ENCODE assay signal across 3 fruit fly cellular contexts in the genomic region with DNA sequence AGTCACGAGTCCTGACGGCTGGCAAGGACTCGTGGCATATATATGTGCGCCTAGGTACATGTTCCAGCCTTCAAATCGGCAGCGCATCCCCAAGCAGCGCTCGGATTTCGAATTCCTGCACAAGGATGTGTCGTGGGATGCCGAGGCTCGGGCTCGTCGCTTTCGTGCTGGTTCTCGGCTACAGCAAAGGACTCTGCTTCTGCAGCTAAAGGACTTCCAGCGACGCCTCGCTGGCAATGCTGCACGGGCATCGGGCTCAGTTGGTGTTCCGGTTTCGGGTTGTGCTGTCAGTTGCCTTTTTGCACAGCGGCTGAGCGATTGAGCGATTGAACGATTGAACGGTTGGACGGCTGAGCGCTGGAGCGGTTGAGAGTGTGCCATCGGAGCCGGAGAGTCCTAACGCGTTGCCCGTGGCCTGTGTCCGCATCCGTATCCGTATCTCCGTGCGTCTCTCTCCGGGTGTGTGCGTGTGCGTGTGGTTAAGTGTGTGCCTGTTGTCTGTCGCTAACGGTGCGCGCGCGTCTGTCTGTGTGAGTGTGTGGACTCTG.
TF ChIP-seq lines count a peak whose summit lies in the region.

A gene (plus strand): TSS at position 235 of the 548 bp plus-strand sequence.

- no peak for TF ChIP-seq CTCF in whole organism, embryonic (GFP tag; optimal IDR thresholded peaks at IDR 0.05; lab: Kevin White, UChicago)

TF ChIP-seq in whole organism, embryonic, 481 proteins besides CTCF, POLR2A, EP300 and RAD21 (continues in another document):
- TF ChIP-seq prd (optimal IDR thresholded peaks at IDR 0.05; lab: Kevin White, UChicago) (no peak), prd (GFP tag; IDR thresholded peaks at IDR 0.05; lab: Robert Waterston, UW) (peak; percentile 23; the same call in 1 of the 3 replicates), Deaf1 (tag; optimal IDR thresholded peaks at IDR 0.05; lab: Kevin White, UChicago) (peak; percentile 94), Fer1 (GFP tag; optimal IDR thresholded peaks at IDR 0.05; lab: Kevin White, UChicago) (peak; percentile 25), Ets97D (GFP tag; optimal IDR thresholded peaks at IDR 0.05; lab: Kevin White, UChicago) (no peak), CG11085 (GFP tag; IDR thresholded peaks at IDR 0.05; lab: Robert Waterston, UW) (no peak), CG11695 (GFP tag; IDR thresholded peaks at IDR 0.05; lab: Robert Waterston, UW) (no peak), unpg (GFP tag; optimal IDR thresholded peaks at IDR 0.05; lab: Kevin White, UChicago) (no peak), chm (GFP tag; IDR thresholded peaks at IDR 0.05; lab: Robert Waterston, UW) (no peak), CG15514 (GFP tag; optimal IDR thresholded peaks at IDR 0.05; lab: Kevin White, UChicago) (no peak), Sox100B (GFP tag; optimal IDR thresholded peaks at IDR 0.05; lab: Kevin White, UChicago) (no peak), so (GFP tag; IDR thresholded peaks at IDR 0.05; lab: Robert Waterston, UW) (no peak), CG12744 (GFP tag; optimal IDR thresholded peaks at IDR 0.05; lab: Kevin White, UChicago) (no peak), lab (GFP tag; optimal IDR thresholded peaks at IDR 0.05; lab: Kevin White, UChicago) (no peak), cg (GFP tag; optimal IDR thresholded peaks at IDR 0.05; lab: Kevin White, UChicago) (peak; percentile 41), CG8281 (tag; optimal IDR thresholded peaks at IDR 0.05; lab: Kevin White, UChicago) (peak; percentile 93), CG13894 (tag; optimal IDR thresholded peaks at IDR 0.05; lab: Kevin White, UChicago) (no peak), bowl (GFP tag; IDR thresholded peaks at IDR 0.05; lab: Robert Waterston, UW) (no peak), CG10321 (GFP tag; IDR thresholded peaks at IDR 0.05; lab: Robert Waterston, UW) (no peak), CG8478 (optimal IDR thresholded peaks at IDR 0.05; lab: Kevin White, UChicago) (no peak), rib (GFP tag; IDR thresholded peaks at IDR 0.05; lab: Robert Waterston, UW) (no peak), CG16779 (GFP tag; IDR thresholded peaks at IDR 0.05; lab: Robert Waterston, UW) (peak; percentile 84), CG34224 (GFP tag; IDR thresholded peaks at IDR 0.05; lab: Robert Waterston, UW; ENCODE audit: partially characterized antibody) (no peak), tna (GFP tag; IDR thresholded peaks at IDR 0.05; lab: Robert Waterston, UW; ENCODE audit: partially characterized antibody) (no peak), pum (GFP tag; optimal IDR thresholded peaks at IDR 0.05; lab: Kevin White, UChicago) (no peak), ewg (GFP tag; optimal IDR thresholded peaks at IDR 0.05; lab: Kevin White, UChicago) (peak; percentile 28), her (GFP tag; optimal IDR thresholded peaks at IDR 0.05; lab: Kevin White, UChicago) (no peak), Taf1 (GFP tag; IDR thresholded peaks at IDR 0.05; lab: Robert Waterston, UW) (no peak), sob (GFP tag; IDR thresholded peaks at IDR 0.05; lab: Robert Waterston, UW) (no peak)

TF ChIP-seq in whole organism, prepupa, 60 proteins besides CTCF, POLR2A, EP300 and RAD21:
- TF ChIP-seq CG11762 (GFP tag; optimal IDR thresholded peaks at IDR 0.05; lab: Kevin White, UChicago; ENCODE audit: insufficient read depth) (no peak), svp (GFP tag; lab: Kevin White, UChicago) (peak; percentile 17)

TF ChIP-seq in whole organism, wandering third instar larva, 38 proteins besides CTCF, POLR2A, EP300 and RAD21:
- TF ChIP-seq Dfd (GFP tag; optimal IDR thresholded peaks at IDR 0.05; lab: Kevin White, UChicago) = peak; percentile 18
- no peak for TF ChIP-seq Abd-B (GFP tag; optimal IDR thresholded peaks at IDR 0.05; lab: Kevin White, UChicago)
- TF ChIP-seq h (GFP tag; optimal IDR thresholded peaks at IDR 0.05; lab: Kevin White, UChicago) = no peak
- no peak for TF ChIP-seq dmrt93B (GFP tag; optimal IDR thresholded peaks at IDR 0.05; lab: Kevin White, UChicago)
- TF ChIP-seq Myc (optimal IDR thresholded peaks at IDR 0.05; lab: Kevin White, UChicago) = no peak
- no peak for TF ChIP-seq Hnf4 (GFP tag; optimal IDR thresholded peaks at IDR 0.05; lab: Kevin White, UChicago)
